Fruit fly (Drosophila melanogaster) whole organism, prepupa: ENCODE results near the gene CycE.

Source experiments
- Blimp-1 ChIP-seq: fragments of 200-800 bp; sonication (Bioruptor generic); optimal IDR thresholded peaks from 3 replicates; lab custom pipeline; 2017; ENCODE audit warnings: missing biosample characterization, missing genetic modification characterization, mild to moderate bottlenecking, moderate library complexity, missing genetic modification reagents
- CG10631 ChIP-seq: fragments of 200-800 bp; sonication (Bioruptor generic); optimal IDR thresholded peaks from 2 replicates; lab custom pipeline; 2016; ENCODE audit warnings: missing biosample characterization, missing genetic modification characterization
- CG11294 ChIP-seq: fragments of 200-800 bp; sonication (Bioruptor generic); IDR thresholded peaks from 2 replicates; pipeline ENCODE4 v1.3.6; 2022; ENCODE audit warnings: missing biosample characterization, missing genetic modification characterization
- CG11762 ChIP-seq: fragments of 200-800 bp; sonication (Bioruptor generic); optimal IDR thresholded peaks from 3 replicates; lab custom pipeline; 2016; ENCODE audit warnings: missing biosample characterization, missing genetic modification characterization; ENCODE audit not compliant: insufficient read depth
- CG15336 ChIP-seq: fragments of 200-800 bp; sonication (Bioruptor generic); IDR thresholded peaks from 2 replicates; pipeline ENCODE4 v1.3.6; 2022; ENCODE audit warnings: missing biosample characterization, missing genetic modification characterization
- CG1621 ChIP-seq: fragments of 200-800 bp; sonication (Bioruptor generic); optimal IDR thresholded peaks from 3 replicates; lab custom pipeline; 2018; ENCODE audit warnings: missing biosample characterization, mild to moderate bottlenecking, missing genetic modification characterization
- CG16779 ChIP-seq: fragments of 200-800 bp; sonication (Bioruptor generic); optimal IDR thresholded peaks from 3 replicates; lab custom pipeline; 2017; ENCODE audit warnings: missing biosample characterization, mild to moderate bottlenecking, missing genetic modification characterization
- CG31627 ChIP-seq: fragments of 200-800 bp; sonication (Bioruptor generic); optimal IDR thresholded peaks from 3 replicates; lab custom pipeline; 2016; ENCODE audit warnings: missing biosample characterization, missing genetic modification characterization
- CG32006 ChIP-seq: fragments of 200-800 bp; sonication (Bioruptor generic); optimal IDR thresholded peaks from 3 replicates; lab custom pipeline; 2017; ENCODE audit warnings: missing biosample characterization, mild to moderate bottlenecking, missing genetic modification characterization
- CG3919 ChIP-seq: fragments of 200-800 bp; sonication (Bioruptor generic); optimal IDR thresholded peaks from 3 replicates; lab custom pipeline; 2016; ENCODE audit warnings: missing biosample characterization, missing genetic modification characterization
- CG4318 ChIP-seq: fragments of 200-800 bp; sonication (Bioruptor generic); optimal IDR thresholded peaks from 3 replicates; lab custom pipeline; 2017; ENCODE audit warnings: missing biosample characterization, mild to moderate bottlenecking, missing genetic modification characterization
- CG6163 ChIP-seq: fragments of 200-800 bp; sonication (Bioruptor generic); IDR thresholded peaks from 3 replicates; pipeline ENCODE4 v1.3.6; 2022; ENCODE audit warnings: missing biosample characterization, missing genetic modification characterization
- CG6792 ChIP-seq: fragments of 200-800 bp; sonication (Bioruptor generic); optimal IDR thresholded peaks from 3 replicates; lab custom pipeline; 2016; ENCODE audit warnings: missing biosample characterization, missing genetic modification characterization
- CG6854 ChIP-seq: fragments of 200-800 bp; sonication (Bioruptor generic); optimal IDR thresholded peaks from 2 replicates; lab custom pipeline; 2017; ENCODE audit warnings: missing biosample characterization, mild to moderate bottlenecking, missing genetic modification characterization
- CG7368 ChIP-seq: fragments of 200-800 bp; sonication (Bioruptor generic); optimal IDR thresholded peaks from 3 replicates; lab custom pipeline; 2016; ENCODE audit warnings: missing biosample characterization, missing genetic modification characterization
- CG9139 ChIP-seq: fragments of 200-800 bp; sonication (Bioruptor generic); optimal IDR thresholded peaks from 3 replicates; lab custom pipeline; 2017; ENCODE audit warnings: missing biosample characterization, mild to moderate bottlenecking, missing genetic modification characterization
- Eip75B ChIP-seq: fragments of 200-800 bp; sonication (Bioruptor generic); optimal IDR thresholded peaks from 3 replicates; lab custom pipeline; 2016; ENCODE audit warnings: missing biosample characterization, missing genetic modification characterization
- Eip78C ChIP-seq: fragments of 200-800 bp; sonication (Bioruptor generic); peaks from one replicate; lab custom pipeline; 2016; ENCODE audit warnings: missing biosample characterization, missing genetic modification characterization
- Eip93F ChIP-seq: fragments of 200-800 bp; sonication (Bioruptor generic); optimal IDR thresholded peaks from 2 replicates; lab custom pipeline; 2016; ENCODE audit warnings: missing biosample characterization, mild to moderate bottlenecking, missing genetic modification characterization
- Ets21C ChIP-seq: fragments of 200-800 bp; sonication (Bioruptor generic); optimal IDR thresholded peaks from 3 replicates; lab custom pipeline; 2016; ENCODE audit warnings: missing biosample characterization, missing genetic modification characterization
- Ets96B ChIP-seq: fragments of 200-800 bp; optimal IDR thresholded peaks from 2 replicates; lab custom pipeline; 2019; ENCODE audit warnings: missing biosample characterization, mild to moderate bottlenecking, missing genetic modification characterization, moderate library complexity
- Hr38 ChIP-seq: sonication (Bioruptor generic); optimal IDR thresholded peaks from 2 replicates; lab custom pipeline; 2016; ENCODE audit warnings: missing biosample characterization, missing genetic modification characterization
- Hr39 ChIP-seq: fragments of 200-800 bp; sonication (Bioruptor generic); optimal IDR thresholded peaks from 2 replicates; lab custom pipeline; 2016; ENCODE audit warnings: missing biosample characterization, missing genetic modification characterization
- Hr4 ChIP-seq: fragments of 200-800 bp; sonication (Bioruptor generic); optimal IDR thresholded peaks from 3 replicates; lab custom pipeline; 2016; ENCODE audit warnings: missing biosample characterization, missing genetic modification characterization
- Met ChIP-seq: fragments of 200-800 bp; sonication (Bioruptor generic); optimal IDR thresholded peaks from 3 replicates; lab custom pipeline; 2016; ENCODE audit warnings: missing biosample characterization, missing genetic modification characterization
- OdsH ChIP-seq: fragments of 200-800 bp; sonication (Bioruptor generic); optimal IDR thresholded peaks from 3 replicates; lab custom pipeline; 2016; ENCODE audit warnings: missing biosample characterization, missing genetic modification characterization
- Smox ChIP-seq: fragments of 200-800 bp; sonication (Bioruptor generic); optimal IDR thresholded peaks from 3 replicates; lab custom pipeline; 2016; ENCODE audit warnings: missing biosample characterization, missing genetic modification characterization
- Sox102F ChIP-seq: fragments of 200-800 bp; sonication (Bioruptor generic); optimal IDR thresholded peaks from 2 replicates; lab custom pipeline; 2016; ENCODE audit warnings: missing biosample characterization, mild to moderate bottlenecking, missing genetic modification characterization
- Sox14 ChIP-seq: fragments of 200-800 bp; sonication (Bioruptor generic); optimal IDR thresholded peaks from 3 replicates; lab custom pipeline; 2016; ENCODE audit warnings: missing biosample characterization, missing genetic modification characterization
- achi ChIP-seq: fragments of 200-800 bp; sonication (Bioruptor generic); optimal IDR thresholded peaks from 3 replicates; lab custom pipeline; 2016; ENCODE audit warnings: missing biosample characterization, missing genetic modification characterization
- cyc ChIP-seq: fragments of 200-800 bp; sonication (Bioruptor generic); optimal IDR thresholded peaks from 3 replicates; lab custom pipeline; 2016; ENCODE audit warnings: missing biosample characterization, missing genetic modification characterization
- dac ChIP-seq: fragments of 200-800 bp; sonication (Bioruptor generic); optimal IDR thresholded peaks from 2 replicates; lab custom pipeline; 2017; ENCODE audit warnings: missing biosample characterization, mild to moderate bottlenecking, missing genetic modification characterization
- dsx ChIP-seq: fragments of 200-800 bp; optimal IDR thresholded peaks from 3 replicates; lab custom pipeline; 2019; ENCODE audit warnings: missing biosample characterization, mild to moderate bottlenecking, missing genetic modification characterization, moderate library complexity; ENCODE audit not compliant: poor library complexity, severe bottlenecking
- eg ChIP-seq: fragments of 200-800 bp; sonication (Bioruptor generic); IDR thresholded peaks from 3 replicates; pipeline ENCODE4 v1.3.6; 2022; ENCODE audit warnings: missing biosample characterization, missing genetic modification characterization
- fd59A ChIP-seq: fragments of 200-800 bp; sonication (Bioruptor generic); optimal IDR thresholded peaks from 2 replicates; lab custom pipeline; 2017; ENCODE audit warnings: missing biosample characterization, mild to moderate bottlenecking, missing genetic modification characterization, missing genetic modification reagents
- fkh ChIP-seq: fragments of 200-800 bp; sonication (Bioruptor generic); optimal IDR thresholded peaks from 3 replicates; lab custom pipeline; 2017; ENCODE audit warnings: missing biosample characterization, mild to moderate bottlenecking, missing genetic modification characterization, moderate library complexity
- net ChIP-seq: fragments of 200-800 bp; sonication (Bioruptor generic); optimal IDR thresholded peaks from 3 replicates; lab custom pipeline; 2016; ENCODE audit warnings: missing biosample characterization, missing genetic modification characterization
- spab ChIP-seq: fragments of 200-800 bp; sonication (Bioruptor generic); optimal IDR thresholded peaks from 2 replicates; lab custom pipeline; 2017; ENCODE audit warnings: missing biosample characterization, mild to moderate bottlenecking, missing genetic modification characterization, missing genetic modification reagents
- ss ChIP-seq, 2 experiments: fragments of 200-800 bp; sonication (Bioruptor generic); optimal IDR thresholded peaks; 2 replicates in 1 of 2; 3 replicates in 1 of 2; lab custom pipeline; 2017 to 2018; ENCODE audit warnings: mild to moderate bottlenecking in 2 of 2, missing biosample characterization in 2 of 2, missing genetic modification characterization in 2 of 2, moderate library complexity in 1 of 2
- svp ChIP-seq: fragments of 200-800 bp; sonication (Bioruptor generic); peaks from one replicate; lab custom pipeline; 2016; ENCODE audit warnings: missing biosample characterization, missing genetic modification characterization
- vri ChIP-seq: fragments of 200-800 bp; sonication (Bioruptor generic); optimal IDR thresholded peaks from 3 replicates; lab custom pipeline; 2016; ENCODE audit warnings: missing biosample characterization, mild to moderate bottlenecking, missing genetic modification characterization

CycE gene

DNA sequence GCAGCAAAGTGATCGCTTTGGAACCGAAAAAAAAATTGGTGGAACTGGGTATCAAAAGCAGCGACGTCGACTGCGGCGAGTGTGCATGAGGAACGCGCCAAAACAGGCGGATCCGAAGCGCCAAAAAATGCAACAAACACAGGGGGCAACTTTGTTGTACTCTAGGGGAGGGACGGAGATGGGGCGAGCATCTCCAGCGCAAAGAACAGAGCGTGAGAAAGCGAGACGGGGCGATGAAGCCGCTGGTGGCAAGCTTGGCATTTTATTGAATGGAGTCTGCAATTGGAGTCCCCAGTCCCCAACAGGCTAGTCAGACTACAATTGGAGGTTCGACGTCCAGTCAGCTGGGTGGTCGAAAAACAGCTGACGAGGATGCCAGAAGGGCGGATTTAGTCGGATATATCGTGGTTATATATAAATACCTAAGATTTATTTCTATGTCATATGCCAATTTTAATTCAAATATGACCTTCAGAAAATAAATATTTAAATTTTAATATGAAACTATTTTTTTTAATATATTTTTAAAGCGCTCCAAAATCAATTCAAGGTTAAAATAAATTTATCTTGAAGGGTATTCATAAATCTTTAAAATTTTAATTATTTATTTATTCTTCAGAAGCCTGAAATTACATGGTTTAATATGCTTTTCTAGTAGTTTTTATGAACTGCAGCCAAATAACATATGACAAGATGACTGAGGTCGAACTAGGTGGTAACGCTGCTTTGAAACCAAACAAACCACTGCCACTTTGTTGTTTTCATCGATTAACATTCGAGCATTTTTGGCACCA is 1.2 kb downstream of the CycE start (continued):
- TF ChIP-seq net (GFP tag; lab: Kevin White, UChicago) (peak; percentile 66), fkh (GFP tag; lab: Kevin White, UChicago) (peak; percentile 70), Hr38 (no peak), CG32006 (GFP tag; lab: Kevin White, UChicago) (peak; percentile 92), Met (peak; percentile 70), CG11762 (peak; percentile 76), Ets21C (GFP tag; lab: Kevin White, UChicago) (peak; percentile 39), Smox (GFP tag; lab: Kevin White, UChicago) (peak; percentile 66), Eip78C (GFP tag; lab: Kevin White, UChicago) (peak; percentile 89), vri (GFP tag; lab: Kevin White, UChicago) (peak; percentile 35)

DNA sequence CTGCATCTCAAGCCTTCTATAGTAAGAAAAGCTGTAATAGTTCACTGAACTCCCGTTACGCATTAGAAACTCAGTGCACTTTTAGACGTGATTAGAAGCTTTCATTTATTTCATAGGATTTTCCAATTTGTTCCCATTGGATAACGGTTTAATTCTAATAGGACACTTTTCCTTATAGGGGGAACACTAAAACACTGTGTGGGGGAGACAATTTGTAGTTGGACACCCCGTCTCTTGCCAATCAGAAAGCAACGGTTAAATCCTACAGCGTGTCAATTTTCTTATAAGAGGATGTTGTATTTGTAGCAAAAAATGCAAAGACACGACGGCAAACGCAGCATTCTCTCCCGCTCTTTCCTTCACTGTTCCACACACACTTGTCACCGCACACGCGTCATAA is 2.0 kb downstream of the CycE start:
- TF ChIP-seq CG15336 (GFP tag; lab: Robert Waterston, UW): no peak
- no peak for TF ChIP-seq dsx (GFP tag; lab: Kevin White, UChicago)
- TF ChIP-seq CG3919: no peak
- no peak for TF ChIP-seq Eip93F (GFP tag; lab: Kevin White, UChicago)
- no peak for TF ChIP-seq fd59A (GFP tag; lab: Kevin White, UChicago)
- no peak for TF ChIP-seq eg
- no peak for TF ChIP-seq cyc (GFP tag; lab: Kevin White, UChicago)
- no peak for TF ChIP-seq Met
- no peak for TF ChIP-seq net (GFP tag; lab: Kevin White, UChicago)
- TF ChIP-seq CG31627: no peak
- TF ChIP-seq CG1621: no peak
- TF ChIP-seq CG9139: no peak
- TF ChIP-seq CG6854 (GFP tag; lab: Kevin White, UChicago): no peak
- TF ChIP-seq achi (GFP tag; lab: Kevin White, UChicago): no peak
- no peak for TF ChIP-seq CG11762
- no peak for TF ChIP-seq Sox14 (GFP tag; lab: Kevin White, UChicago)
- no peak for TF ChIP-seq Hr4 (GFP tag; lab: Kevin White, UChicago)
- TF ChIP-seq CG7368 (GFP tag; lab: Kevin White, UChicago): no peak
- TF ChIP-seq Hr39 (GFP tag; lab: Kevin White, UChicago): no peak
- TF ChIP-seq CG10631: no peak

DNA sequence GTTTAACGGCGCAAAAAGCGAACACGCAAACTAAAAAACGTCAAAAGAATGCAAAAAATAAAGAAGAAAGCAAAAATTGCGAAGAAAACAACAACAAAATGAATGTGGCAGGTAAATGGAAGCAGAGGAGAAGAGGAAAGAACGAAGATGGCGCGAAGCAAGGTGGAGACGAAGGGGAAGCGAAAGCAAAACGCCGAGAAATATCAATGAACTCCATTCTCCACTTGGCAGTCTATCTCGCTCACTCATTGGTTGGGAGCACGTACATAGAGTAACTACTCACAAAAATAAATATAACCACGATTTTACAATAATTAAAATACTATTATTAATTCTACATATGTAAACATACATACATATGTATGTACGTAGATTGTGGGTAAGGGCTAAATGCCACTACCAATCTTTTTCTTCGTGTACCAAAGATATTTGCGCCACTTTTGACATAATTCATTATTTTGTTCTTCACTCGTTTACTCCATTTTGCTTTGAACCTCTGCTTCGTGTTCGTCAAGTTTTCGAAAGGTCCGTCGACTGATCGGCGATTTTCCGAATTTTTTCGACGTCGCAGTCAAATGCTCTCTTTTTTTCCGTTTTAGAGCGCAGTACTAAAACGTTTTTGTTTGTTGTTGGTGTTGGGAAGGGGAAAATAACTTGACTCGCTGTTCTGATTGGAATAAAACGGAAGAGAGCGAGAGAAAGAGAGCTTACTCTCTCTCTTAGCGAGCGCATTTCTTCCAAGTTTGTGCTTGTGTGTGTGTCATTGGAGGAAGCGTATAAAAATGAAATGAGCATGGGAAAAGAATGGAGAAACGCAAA is 2.7 kb downstream of the CycE start:
- TF ChIP-seq Eip75B: no peak
- peak; percentile 40; the same call in 1 of the 3 replicates for TF ChIP-seq CG6163 (GFP tag; lab: Robert Waterston, UW)
- no peak for TF ChIP-seq CG6792 (GFP tag; lab: Kevin White, UChicago)
- peak; percentile 11 to 21 for TF ChIP-seq ss (GFP tag; optimal IDR thresholded peaks at IDR 0.05; lab: Kevin White, UChicago)
- no peak for TF ChIP-seq OdsH (GFP tag; lab: Kevin White, UChicago)
- TF ChIP-seq Blimp-1: no peak
- TF ChIP-seq Ets96B (tag; lab: Kevin White, UChicago): no peak
- TF ChIP-seq dac (GFP tag; lab: Kevin White, UChicago): no peak
- peak; percentile 14 for TF ChIP-seq Sox102F (GFP tag; lab: Kevin White, UChicago)
- peak; percentile 2 for TF ChIP-seq dsx (GFP tag; lab: Kevin White, UChicago)
- TF ChIP-seq CG4318 (GFP tag; lab: Kevin White, UChicago): no peak
- peak; percentile 65 for TF ChIP-seq Sox14 (GFP tag; lab: Kevin White, UChicago)
- TF ChIP-seq svp (GFP tag; lab: Kevin White, UChicago): no peak
- TF ChIP-seq spab (GFP tag; lab: Kevin White, UChicago): no peak
- TF ChIP-seq Hr39 (GFP tag; lab: Kevin White, UChicago): no peak
- no peak for TF ChIP-seq CG6854 (GFP tag; lab: Kevin White, UChicago)
- TF ChIP-seq CG9139: no peak
- no peak for TF ChIP-seq CG11294 (GFP tag; lab: Robert Waterston, UW)
- peak; percentile 65 for TF ChIP-seq Eip78C (GFP tag; lab: Kevin White, UChicago)
- TF ChIP-seq CG16779 (tag; lab: Kevin White, UChicago): no peak
